Fruit fly (Drosophila melanogaster) whole organism, pupa: ENCODE measurements around the gene sls.

ENCODE experiments used
- CG10348 ChIP-seq: fragments of 200-800 bp; sonication (Bioruptor generic); IDR thresholded peaks from 2 replicates; pipeline ENCODE4 v1.3.6; 2022; ENCODE audit warnings: missing biosample characterization, missing genetic modification characterization
- CG12605 ChIP-seq: fragments of 200-800 bp; sonication (Bioruptor generic); IDR thresholded peaks from 2 replicates; pipeline ENCODE4 v1.3.6; 2022; ENCODE audit warnings: missing biosample characterization, missing genetic modification characterization
- CG13204 ChIP-seq: fragments of 200-800 bp; sonication (Bioruptor generic); optimal IDR thresholded peaks from 2 replicates; lab custom pipeline; 2018; ENCODE audit warnings: missing biosample characterization, mild to moderate bottlenecking, missing genetic modification characterization, moderate library complexity
- CG14655 ChIP-seq: fragments of 200-800 bp; sonication (Bioruptor generic); optimal IDR thresholded peaks from 3 replicates; lab custom pipeline; 2017; ENCODE audit warnings: mild to moderate bottlenecking, missing biosample characterization, missing genetic modification reagents, missing genetic modification characterization
- CG15710 ChIP-seq: fragments of 200-800 bp; sonication (Bioruptor generic); optimal IDR thresholded peaks from 2 replicates; lab custom pipeline; 2018; ENCODE audit warnings: missing biosample characterization, mild to moderate bottlenecking, missing genetic modification characterization, moderate library complexity
- CG32121 ChIP-seq: fragments of 200-800 bp; sonication (Bioruptor generic); IDR thresholded peaks from 2 replicates; pipeline ENCODE4 v1.3.6; 2022; ENCODE audit warnings: missing biosample characterization, missing genetic modification characterization
- CG34367 ChIP-seq: fragments of 200-800 bp; sonication (Bioruptor generic); optimal IDR thresholded peaks from 2 replicates; lab custom pipeline; 2018; ENCODE audit warnings: missing biosample characterization, mild to moderate bottlenecking, missing genetic modification characterization
- CG4496 ChIP-seq: fragments of 200-800 bp; sonication (Bioruptor generic); IDR thresholded peaks from 3 replicates; pipeline ENCODE4 v1.3.6; 2022; ENCODE audit warnings: missing biosample characterization, missing genetic modification characterization
- CG8159 ChIP-seq: fragments of 200-800 bp; sonication (Bioruptor generic); optimal IDR thresholded peaks from 3 replicates; lab custom pipeline; 2018; ENCODE audit warnings: missing biosample characterization, mild to moderate bottlenecking, missing genetic modification characterization, moderate library complexity
- CG8301 ChIP-seq: fragments of 200-800 bp; sonication (Bioruptor generic); optimal IDR thresholded peaks from 2 replicates; lab custom pipeline; 2018; ENCODE audit warnings: missing biosample characterization, mild to moderate bottlenecking, missing genetic modification characterization
- CG9948 ChIP-seq: fragments of 200-800 bp; sonication (Bioruptor generic); optimal IDR thresholded peaks from 2 replicates; lab custom pipeline; 2018; ENCODE audit warnings: missing biosample characterization, mild to moderate bottlenecking, missing genetic modification characterization, moderate library complexity
- D1 ChIP-seq: fragments of 200-800 bp; sonication (Bioruptor generic); optimal IDR thresholded peaks from 2 replicates; lab custom pipeline; 2018; ENCODE audit warnings: missing biosample characterization, mild to moderate bottlenecking, missing genetic modification characterization, moderate library complexity
- EcR ChIP-seq: fragments of 200-800 bp; sonication (Bioruptor generic); optimal IDR thresholded peaks from 3 replicates; lab custom pipeline; 2019; ENCODE audit warnings: missing biosample characterization, missing genetic modification characterization, mild to moderate bottlenecking, moderate library complexity, missing genetic modification reagents
- Ets98B ChIP-seq: fragments of 200-800 bp; sonication (Bioruptor generic); IDR thresholded peaks from 2 replicates; pipeline ENCODE4 v1.3.6; 2022; ENCODE audit warnings: missing biosample characterization, missing genetic modification characterization
- Pif1A ChIP-seq: fragments of 200-800 bp; sonication (Bioruptor generic); optimal IDR thresholded peaks from 3 replicates; lab custom pipeline; 2016; ENCODE audit warnings: missing biosample characterization, missing genetic modification characterization
- Pif1B ChIP-seq: fragments of 200-800 bp; sonication (Bioruptor generic); optimal IDR thresholded peaks from 3 replicates; lab custom pipeline; 2016; ENCODE audit warnings: missing biosample characterization, missing genetic modification characterization
- Snoo ChIP-seq: fragments of 200-800 bp; sonication (Bioruptor generic); optimal IDR thresholded peaks from 3 replicates; lab custom pipeline; 2017; ENCODE audit warnings: missing biosample characterization, mild to moderate bottlenecking, missing genetic modification characterization, inconsistent platforms
- fd96Ca ChIP-seq: fragments of 200-800 bp; sonication (Bioruptor generic); IDR thresholded peaks from 3 replicates; pipeline ENCODE4 v1.3.6; 2022; ENCODE audit warnings: missing biosample characterization, missing genetic modification characterization
- gl ChIP-seq: fragments of 200-800 bp; sonication (Bioruptor generic); optimal IDR thresholded peaks from 2 replicates; lab custom pipeline; 2018; ENCODE audit warnings: missing biosample characterization, mild to moderate bottlenecking, missing genetic modification characterization
- rn ChIP-seq: fragments of 200-800 bp; sonication (Bioruptor generic); IDR thresholded peaks from 2 replicates; pipeline ENCODE4 v1.3.6; 2022; ENCODE audit warnings: missing biosample characterization, missing genetic modification characterization

The sls gene

DNA sequence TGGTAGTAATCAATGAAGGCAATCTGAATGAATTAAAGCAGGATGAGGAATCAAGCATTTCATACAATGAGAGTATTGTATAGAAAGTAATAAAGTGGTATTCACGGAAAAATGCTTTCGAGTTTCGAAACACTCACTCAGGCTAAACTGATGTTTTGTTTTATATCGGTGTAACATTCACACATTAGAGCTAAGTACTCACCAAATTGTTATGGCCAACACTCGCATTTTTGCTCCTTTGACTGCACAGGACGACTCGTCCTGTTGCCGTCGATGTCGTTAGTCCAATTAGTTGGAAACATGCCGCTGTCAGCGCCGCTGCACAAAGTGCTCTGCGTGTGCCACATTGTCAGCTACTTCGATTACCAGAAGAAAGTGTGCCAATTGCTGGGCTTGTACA, 88.7 kb downstream of the sls start, which contains the start of gene Grl62c:
Gene Grl62c (plus strand): TSS at position 301 of the 400 bp plus-strand sequence.
- no peak for TF ChIP-seq CG14655
- TF ChIP-seq Pif1A (GFP tag; lab: Kevin White, UChicago): no peak
- no peak for TF ChIP-seq CG10348
- TF ChIP-seq Pif1B (GFP tag; lab: Kevin White, UChicago): no peak
- TF ChIP-seq rn (GFP tag; lab: Robert Waterston, UW): no peak
- TF ChIP-seq CG8159 (tag; lab: Kevin White, UChicago): no peak
- TF ChIP-seq gl: no peak
- no peak for TF ChIP-seq CG15710 (tag; lab: Kevin White, UChicago)
- no peak for TF ChIP-seq fd96Ca (GFP tag; lab: Robert Waterston, UW)
- TF ChIP-seq D1 (tag; lab: Kevin White, UChicago): no peak
- TF ChIP-seq CG4496: no peak
- TF ChIP-seq CG32121 (GFP tag; lab: Robert Waterston, UW): no peak
- no peak for TF ChIP-seq CG12605 (GFP tag; lab: Robert Waterston, UW)
- TF ChIP-seq CG34367 (tag; lab: Kevin White, UChicago): no peak
- no peak for TF ChIP-seq CG9948 (tag; lab: Kevin White, UChicago)
- TF ChIP-seq Ets98B (GFP tag; lab: Robert Waterston, UW): no peak

DNA sequence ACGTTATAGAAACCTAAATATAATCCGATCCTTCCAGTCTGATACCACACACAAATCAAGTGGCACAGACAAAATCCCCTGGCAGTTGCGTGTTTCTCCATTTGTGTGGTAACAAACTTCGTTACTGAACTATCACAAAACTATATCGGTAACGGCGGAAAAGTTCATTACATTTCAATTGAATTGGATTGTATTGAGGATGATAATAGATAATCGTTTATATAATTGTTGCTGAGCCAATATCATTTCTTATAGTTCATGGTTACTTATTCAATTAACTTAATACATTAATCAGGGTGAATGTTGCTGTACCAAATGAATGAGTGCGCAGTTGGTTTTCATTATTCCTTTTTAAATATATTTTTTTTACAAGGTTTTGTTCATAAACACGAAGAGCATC, 92.1 kb downstream of the sls start, which contains the start of gene Grl62b:
Gene Grl62b (minus strand): TSS at position 101 of the 400 bp plus-strand sequence.
- TF ChIP-seq D1 (tag; lab: Kevin White, UChicago): no peak
- no peak for TF ChIP-seq CG12605 (GFP tag; lab: Robert Waterston, UW)
- TF ChIP-seq gl: no peak
- TF ChIP-seq CG4496: no peak
- no peak for TF ChIP-seq CG8301
- no peak for TF ChIP-seq Snoo (tag; lab: Kevin White, UChicago)
- TF ChIP-seq, all 21 proteins: peak for 0

DNA sequence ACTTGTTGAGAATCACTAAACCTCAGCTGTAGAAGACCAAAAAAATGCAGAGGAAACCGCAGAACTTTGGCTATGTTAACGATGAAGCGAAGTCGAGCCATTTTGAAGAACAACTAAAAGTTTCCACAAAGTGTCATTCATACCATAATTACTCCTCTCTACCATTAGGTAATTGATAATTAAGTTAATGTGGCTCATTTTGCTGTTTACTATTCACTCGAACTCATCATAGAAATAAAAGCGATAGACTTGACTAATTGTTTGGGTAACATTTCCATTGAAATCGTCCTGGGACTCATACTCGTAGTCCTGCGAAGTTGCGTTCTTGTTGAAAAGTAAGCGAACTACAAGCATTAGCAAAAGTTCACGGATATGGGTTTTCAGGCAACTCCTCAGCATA, 93.6 kb downstream of the sls start, which contains the start of gene Grl62a:
Gene Grl62a (minus strand): TSS at position 101 of the 400 bp plus-strand sequence.
- TF ChIP-seq CG34367 (tag; lab: Kevin White, UChicago): no peak
- TF ChIP-seq gl: no peak
- TF ChIP-seq CG9948 (tag; lab: Kevin White, UChicago): no peak
- no peak for TF ChIP-seq D1 (tag; lab: Kevin White, UChicago)
- no peak for TF ChIP-seq Ets98B (GFP tag; lab: Robert Waterston, UW)

dm6 chr3L:2005551-2005950, 109.9 kb downstream of the sls start, which contains the start of gene CG42841:
TSS of gene CG42841 (minus strand) at chr3L:2005651.
- TF ChIP-seq CG8301 (no peak), CG9948 (tag; lab: Kevin White, UChicago) (no peak), Ets98B (GFP tag; lab: Robert Waterston, UW) (no peak), Snoo (tag; lab: Kevin White, UChicago) (no peak), EcR (GFP tag; lab: Kevin White, UChicago) (no peak), Pif1B (GFP tag; lab: Kevin White, UChicago) (no peak), CG12605 (GFP tag; lab: Robert Waterston, UW) (no peak), CG13204 (GFP tag; lab: Kevin White, UChicago) (no peak)

- TF ChIP-seq gl (no peak), D1 (tag; lab: Kevin White, UChicago) (no peak), CG10348 (no peak), rn (GFP tag; lab: Robert Waterston, UW) (no peak), CG13204 (GFP tag; lab: Kevin White, UChicago) (no peak), Ets98B (GFP tag; lab: Robert Waterston, UW) (no peak), Pif1A (GFP tag; lab: Kevin White, UChicago) (no peak), Pif1B (GFP tag; lab: Kevin White, UChicago) (no peak), CG14655 (no peak), fd96Ca (GFP tag; lab: Robert Waterston, UW) (no peak), Snoo (tag; lab: Kevin White, UChicago) (no peak), CG15710 (tag; lab: Kevin White, UChicago) (no peak)
Observed at dm6 chr3L:2004732-2005131, 110.7 kb downstream of the sls start.
